Worm (Caenorhabditis elegans) whole organism, early embryonic: ENCODE data around the gene famk-1.

Experiments
- B0310.2 ChIP-seq: sonication (generic microtip); optimal IDR thresholded peaks from 2 replicates; lab custom pipeline; 2016; ENCODE audit warnings: mild to moderate bottlenecking, missing genetic modification characterization, missing compliant biosample characterization
- F13C5.2 ChIP-seq: sonication (generic microtip); optimal IDR thresholded peaks from 2 replicates; lab custom pipeline; 2017; ENCODE audit warnings: mild to moderate bottlenecking, missing genetic modification characterization, inconsistent platforms, missing compliant biosample characterization
- aly-1 ChIP-seq: sonication (generic microtip); optimal IDR thresholded peaks from 2 replicates; lab custom pipeline; 2016; ENCODE audit warnings: missing genetic modification characterization, missing compliant biosample characterization
- ama-1 ChIP-seq: fragments of 150-350 bp; optimal IDR thresholded peaks from 2 replicates; lab custom pipeline; 2014
- ceh-36 ChIP-seq: sonication (generic microtip); optimal IDR thresholded peaks from 2 replicates; lab custom pipeline; 2016; ENCODE audit warnings: missing genetic modification characterization, inconsistent platforms, missing compliant biosample characterization
- ets-7 ChIP-seq: sonication (generic microtip); optimal IDR thresholded peaks from 2 replicates; lab custom pipeline; 2016; ENCODE audit warnings: missing genotype, missing genetic modification characterization, missing compliant biosample characterization
- flt-1 ChIP-seq: fragments of 200-800 bp; sonication (Bioruptor generic); IDR thresholded peaks from 2 replicates; pipeline ENCODE4 v1.3.6; 2022; ENCODE audit warnings: missing genetic modification characterization, missing compliant biosample characterization
- hnd-1 ChIP-seq: sonication (generic microtip); optimal IDR thresholded peaks from 2 replicates; lab custom pipeline; 2016; ENCODE audit warnings: missing genetic modification characterization, missing compliant biosample characterization
- scrt-1 ChIP-seq: fragments of 200-800 bp; sonication (Bioruptor generic); IDR thresholded peaks from 2 replicates; pipeline ENCODE4 v1.3.6; 2022; ENCODE audit warnings: missing genetic modification characterization, missing compliant biosample characterization
- sea-1 ChIP-seq: fragments of 200-800 bp; sonication (Bioruptor generic); conservative IDR thresholded peaks from 2 replicates; pipeline ENCODE4 v1.3.6; 2022; ENCODE audit warnings: missing genetic modification characterization, missing compliant biosample characterization
- tbx-11 ChIP-seq: fragments of 200-800 bp; sonication (Bioruptor generic); IDR thresholded peaks from 2 replicates; pipeline ENCODE4 v1.3.6; 2022; ENCODE audit warnings: missing genetic modification characterization, missing compliant biosample characterization
- tbx-37 ChIP-seq: fragments of 200-800 bp; sonication (Bioruptor generic); conservative IDR thresholded peaks from 2 replicates; pipeline ENCODE4 v1.3.6; 2022; ENCODE audit warnings: missing genetic modification reagents, missing genetic modification characterization, missing compliant biosample characterization

- TF ChIP-seq ama-1 (lab: Kevin White, UChicago) = no peak
- TF ChIP-seq aly-1 (tag; lab: Kevin White, UChicago) = no peak
- TF ChIP-seq sea-1 (GFP tag; lab: Robert Waterston, UW) = no peak
- TF ChIP-seq scrt-1 (GFP tag; lab: Robert Waterston, UW) = no peak
- no peak for TF ChIP-seq F13C5.2
- no peak for TF ChIP-seq tbx-11 (GFP tag; lab: Robert Waterston, UW)
- no peak for TF ChIP-seq ets-7 (tag; lab: Kevin White, UChicago)
- TF ChIP-seq flt-1 (GFP tag; lab: Robert Waterston, UW) = no peak
- TF ChIP-seq tbx-37 (GFP tag; lab: Robert Waterston, UW) = no peak
- TF ChIP-seq B0310.2 (tag; lab: Kevin White, UChicago) = no peak
- no peak for TF ChIP-seq hnd-1 (tag; lab: Kevin White, UChicago)
- no peak for TF ChIP-seq ceh-36
Observed at ce11 chrX:15160923-15161322, 52.1 kb downstream of the famk-1 start.
